Worm (Caenorhabditis elegans) whole organism, L4 larva: Measurements from ENCODE around the gene rha-2.

Source experiments
- R02D3.7 ChIP-seq: fragments of 150-350 bp; sonication (generic microtip); optimal IDR thresholded peaks from 3 replicates; lab custom pipeline; 2014; ENCODE audit warnings: missing biosample characterization, missing genetic modification characterization
- ctbp-1 ChIP-seq: fragments of 200-800 bp; sonication (Bioruptor generic); IDR thresholded peaks from 2 replicates; pipeline ENCODE4 v1.3.6; 2022; ENCODE audit warnings: missing genetic modification reagents, missing genetic modification characterization, missing compliant biosample characterization
- dve-1 ChIP-seq: sonication (generic microtip); optimal IDR thresholded peaks from 2 replicates; lab custom pipeline; 2017; ENCODE audit warnings: antibody characterized with exemption, mild to moderate bottlenecking, missing genetic modification characterization, missing compliant biosample characterization; ENCODE audit not compliant: insufficient read depth
- egl-27 ChIP-seq: sonication (generic microtip); optimal IDR thresholded peaks from 3 replicates; lab custom pipeline; 2017; ENCODE audit warnings: missing biosample characterization, missing genetic modification reagents, missing genetic modification characterization
- lin-38 ChIP-seq: fragments of 200-800 bp; sonication (Bioruptor generic); IDR thresholded peaks from 2 replicates; pipeline ENCODE4 v1.3.6; 2022; ENCODE audit warnings: missing genetic modification reagents, missing genetic modification characterization, missing compliant biosample characterization
- nhr-11 ChIP-seq: fragments of 150-350 bp; optimal IDR thresholded peaks from 2 replicates; lab custom pipeline; 2014; ENCODE audit warnings: missing biosample characterization, missing genetic modification characterization
- pha-4 ChIP-seq, 2 experiments: fragments of 150-350 bp in 1 of 2; fragments of 200-800 bp in 1 of 2; sonication (Bioruptor generic) in 1 of 2; IDR thresholded peaks in 1 of 2; optimal IDR thresholded peaks in 1 of 2; 2 replicates each; pipeline versions ENCODE4 v1.3.6 to Lab custom; 2014 to 2022; ENCODE audit warnings: missing genetic modification characterization in 2 of 2, missing genetic modification reagents in 2 of 2, missing biosample characterization in 1 of 2, missing compliant biosample characterization in 1 of 2
- skn-1 ChIP-seq: fragments of 150-350 bp; optimal IDR thresholded peaks from 2 replicates; lab custom pipeline; 2014; ENCODE audit warnings: missing biosample characterization, missing genetic modification characterization
- unc-130 ChIP-seq: sonication (generic microtip); optimal IDR thresholded peaks from 2 replicates; lab custom pipeline; 2016; ENCODE audit warnings: missing genetic modification reagents, missing genetic modification characterization, missing compliant biosample characterization
- unc-62 ChIP-seq, 3 experiments: fragments of 150-350 bp in 1 of 3; sonication (generic microtip); optimal IDR thresholded peaks in 2 of 3; peaks in 1 of 3; 1 replicate in 1 of 3; 2 replicates in 2 of 3; lab custom pipeline; 2014 to 2017; ENCODE audit warnings: missing biosample characterization in 3 of 3, missing genetic modification characterization in 3 of 3, missing genetic modification reagents in 3 of 3, missing genotype in 1 of 3
- zag-1 ChIP-seq: fragments of 150-350 bp; optimal IDR thresholded peaks from 2 replicates; lab custom pipeline; 2014; ENCODE audit warnings: missing biosample characterization, missing genetic modification characterization

- TF ChIP-seq unc-62 (GFP tag; optimal IDR thresholded peaks at IDR 0.05 in 1 of 2; lab: Kevin White, UChicago) = no peak
- no peak for TF ChIP-seq unc-62 (tag; optimal IDR thresholded peaks at IDR 0.05; lab: Kevin White, UChicago)
- peak; percentile 44 for TF ChIP-seq lin-38 (GFP tag; lab: Robert Waterston, UW)
- TF ChIP-seq R02D3.7 (tag; lab: Kevin White, UChicago) = no peak
- no peak for TF ChIP-seq egl-27 (tag; lab: Kevin White, UChicago)
- TF ChIP-seq zag-1 (tag; lab: Kevin White, UChicago) = no peak
- no peak for TF ChIP-seq ctbp-1
- no peak for TF ChIP-seq skn-1 (tag; lab: Kevin White, UChicago)
- no peak; the same call in 1 of the 2 replicates for TF ChIP-seq pha-4 (GFP tag; IDR thresholded peaks at IDR 0.05; lab: Robert Waterston, UW)
- TF ChIP-seq pha-4 (tag; optimal IDR thresholded peaks at IDR 0.05; lab: Kevin White, UChicago) = no peak
- no peak for TF ChIP-seq nhr-11
- no peak for TF ChIP-seq unc-130 (GFP tag; lab: Kevin White, UChicago)
- TF ChIP-seq dve-1 (tag; lab: Kevin White, UChicago) = no peak
These were observed 39.1 kb upstream of the rha-2 start for ce11 chrIII:8653457-8653856.
